Fruit fly (Drosophila melanogaster) Kc167 (cell line): ENCODE data around the gene GlcAT-S.

Source experiments
- Sin3A ChIP-seq: fragments of >200 bp; optimal IDR thresholded peaks from 2 replicates; lab custom pipeline; 2018; ENCODE audit warnings: missing external identifiers
- ttk ChIP-seq: sonication (Bioruptor generic); optimal IDR thresholded peaks from 2 replicates; lab custom pipeline; 2017; ENCODE audit warnings: missing external identifiers

DNA sequence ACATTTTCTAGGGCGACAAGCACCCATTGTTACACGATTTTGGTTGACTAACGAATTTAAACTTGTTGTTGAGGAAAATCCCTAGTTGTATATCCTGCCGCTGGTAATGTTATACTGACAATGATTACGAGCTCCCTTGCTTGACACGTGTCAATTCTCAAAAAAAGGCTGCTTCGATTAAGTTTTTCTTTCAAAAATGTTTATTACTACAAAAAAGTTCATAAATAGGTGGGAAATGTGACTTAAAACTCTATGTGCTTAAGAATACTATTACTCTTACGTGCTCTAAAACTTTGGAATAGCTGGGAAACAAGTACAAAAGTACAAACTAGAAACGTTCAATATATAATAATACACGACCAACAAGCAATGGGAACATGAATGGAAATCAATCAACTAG lies 36.7 kb upstream of the GlcAT-S start, which contains the start of gene CG31709:
- TF ChIP-seq Sin3A (lab: Kevin White, UChicago): no peak
- TF ChIP-seq ttk (lab: Kevin White, UChicago): no peak
